Fruit fly (Drosophila melanogaster) whole organism, embryonic: Measurements from ENCODE around the gene CG5966.

Experiments
- B-H1 ChIP-seq: fragments of 200-800 bp; sonication (Bioruptor generic); IDR thresholded peaks from 3 replicates; pipeline ENCODE4 v1.3.6; 2022; ENCODE audit warnings: missing biosample characterization, missing genetic modification characterization
- CG10274 ChIP-seq: fragments of 200-800 bp; sonication (Bioruptor generic); optimal IDR thresholded peaks from 3 replicates; lab custom pipeline; 2017; ENCODE audit warnings: missing biosample characterization, mild to moderate bottlenecking, missing genetic modification characterization
- CG10565 ChIP-seq: fragments of 200-800 bp; sonication (Bioruptor generic); optimal IDR thresholded peaks from 3 replicates; lab custom pipeline; 2016; ENCODE audit warnings: missing biosample characterization, mild to moderate bottlenecking, missing genetic modification characterization
- CG11085 ChIP-seq: fragments of 200-800 bp; sonication (Bioruptor generic); IDR thresholded peaks from 2 replicates; pipeline ENCODE4 v1.3.6; 2022; ENCODE audit warnings: missing biosample characterization, missing genetic modification characterization
- CG11504 ChIP-seq: fragments of 200-800 bp; sonication (Bioruptor generic); optimal IDR thresholded peaks from 3 replicates; lab custom pipeline; 2019; ENCODE audit warnings: missing biosample characterization, mild to moderate bottlenecking, missing genetic modification characterization, moderate library complexity
- CG13775 ChIP-seq: fragments of 200-800 bp; sonication (Bioruptor generic); optimal IDR thresholded peaks from 3 replicates; lab custom pipeline; 2017; ENCODE audit warnings: missing biosample characterization, mild to moderate bottlenecking, missing genetic modification characterization
- CG17186 ChIP-seq: fragments of 200-800 bp; sonication (Bioruptor generic); optimal IDR thresholded peaks from 3 replicates; lab custom pipeline; 2017; ENCODE audit warnings: missing biosample characterization, missing genetic modification reagents, missing genetic modification characterization
- CG17361 ChIP-seq: fragments of 200-800 bp; sonication (Bioruptor generic); IDR thresholded peaks from 3 replicates; pipeline ENCODE4 v1.3.6; 2022; ENCODE audit warnings: missing biosample characterization, missing genetic modification characterization
- CG17385 ChIP-seq: fragments of 200-800 bp; sonication (Bioruptor generic); optimal IDR thresholded peaks from 3 replicates; lab custom pipeline; 2018; ENCODE audit warnings: missing biosample characterization, mild to moderate bottlenecking, missing genetic modification characterization
- CG17568 ChIP-seq: fragments of 200-800 bp; sonication (Bioruptor generic); optimal IDR thresholded peaks from 2 replicates; lab custom pipeline; 2018; ENCODE audit warnings: missing biosample characterization, mild to moderate bottlenecking, missing genetic modification characterization, moderate library complexity
- CG18599 ChIP-seq: fragments of 200-800 bp; sonication (Bioruptor generic); optimal IDR thresholded peaks from 3 replicates; lab custom pipeline; 2017; ENCODE audit warnings: missing biosample characterization, missing genetic modification characterization, mild to moderate bottlenecking, moderate library complexity, missing genetic modification reagents
- CG2116 ChIP-seq: fragments of 200-800 bp; sonication (Bioruptor generic); optimal IDR thresholded peaks from 3 replicates; lab custom pipeline; 2018; ENCODE audit warnings: missing biosample characterization, mild to moderate bottlenecking, missing genetic modification characterization
- CG30431 ChIP-seq: fragments of 200-800 bp; sonication (Bioruptor generic); optimal IDR thresholded peaks from 2 replicates; lab custom pipeline; 2017; ENCODE audit warnings: missing biosample characterization, missing genetic modification characterization
- CG32772 ChIP-seq: fragments of 200-800 bp; sonication (Bioruptor generic); IDR thresholded peaks from 2 replicates; pipeline ENCODE4 v1.3.6; 2022; ENCODE audit warnings: missing biosample characterization, missing genetic modification characterization
- CG33213 ChIP-seq: fragments of 200-800 bp; sonication (Bioruptor generic); optimal IDR thresholded peaks from 3 replicates; lab custom pipeline; 2016; ENCODE audit warnings: missing biosample characterization, missing genetic modification characterization
- CG3995 ChIP-seq: fragments of 200-800 bp; sonication (Bioruptor generic); optimal IDR thresholded peaks from 3 replicates; lab custom pipeline; 2016; ENCODE audit warnings: missing biosample characterization, missing genetic modification characterization
- CG43689 ChIP-seq: fragments of 200-800 bp; sonication (Bioruptor generic); IDR thresholded peaks from 2 replicates; pipeline ENCODE4 v1.3.6; 2022; ENCODE audit warnings: missing biosample characterization, missing genetic modification characterization
- CG5180 ChIP-seq: fragments of 200-800 bp; sonication (Bioruptor generic); optimal IDR thresholded peaks from 3 replicates; lab custom pipeline; 2017; ENCODE audit warnings: missing biosample characterization, missing genetic modification characterization, mild to moderate bottlenecking, moderate library complexity, missing genetic modification reagents
- CG6175 ChIP-seq: fragments of 200-800 bp; sonication (Bioruptor generic); IDR thresholded peaks from 3 replicates; pipeline ENCODE4 v1.3.6; 2022; ENCODE audit warnings: missing biosample characterization, missing genetic modification characterization
- CG7987 ChIP-seq: fragments of 200-800 bp; sonication (Bioruptor generic); optimal IDR thresholded peaks from 2 replicates; lab custom pipeline; 2018; ENCODE audit warnings: missing biosample characterization, mild to moderate bottlenecking, missing genetic modification characterization, moderate library complexity
- CrebB ChIP-seq: fragments of 200-800 bp; sonication (Bioruptor generic); optimal IDR thresholded peaks from 3 replicates; lab custom pipeline; 2018; ENCODE audit warnings: missing biosample characterization, mild to moderate bottlenecking, missing genetic modification characterization
- Dek ChIP-seq: fragments of 200-800 bp; sonication (Bioruptor generic); optimal IDR thresholded peaks from 3 replicates; lab custom pipeline; 2019; ENCODE audit warnings: missing biosample characterization, mild to moderate bottlenecking, missing genetic modification characterization, moderate library complexity
- Dp ChIP-seq: fragments of 200-800 bp; sonication (Bioruptor generic); optimal IDR thresholded peaks from 2 replicates; lab custom pipeline; 2018; ENCODE audit warnings: missing biosample characterization, mild to moderate bottlenecking, missing genetic modification characterization, moderate library complexity
- E2f2 ChIP-seq: fragments of 200-800 bp; sonication (Bioruptor generic); IDR thresholded peaks from 2 replicates; pipeline ENCODE4 v1.3.6; 2022; ENCODE audit warnings: missing biosample characterization, missing genetic modification characterization
- Ets65A ChIP-seq: fragments of 200-800 bp; sonication (Bioruptor generic); peaks from one replicate; lab custom pipeline; 2016; ENCODE audit warnings: missing biosample characterization, missing genetic modification characterization
- Fer3 ChIP-seq: fragments of 200-800 bp; sonication (Bioruptor generic); optimal IDR thresholded peaks from 2 replicates; lab custom pipeline; 2018; ENCODE audit warnings: missing biosample characterization, mild to moderate bottlenecking, missing genetic modification characterization, moderate library complexity
- GATAe ChIP-seq: fragments of 200-800 bp; sonication (Bioruptor generic); conservative IDR thresholded peaks from 2 replicates; pipeline ENCODE4 v1.3.6; 2022; ENCODE audit warnings: missing biosample characterization, missing genetic modification characterization
- Lim3 ChIP-seq: fragments of 200-800 bp; sonication (Bioruptor generic); IDR thresholded peaks from 2 replicates; pipeline ENCODE4 v1.3.6; 2022; ENCODE audit warnings: missing biosample characterization, missing genetic modification characterization
- NC2α ChIP-seq: fragments of 200-800 bp; sonication (Bioruptor generic); optimal IDR thresholded peaks from 2 replicates; lab custom pipeline; 2016; ENCODE audit warnings: missing biosample characterization, missing genetic modification characterization
- Pdp1 ChIP-seq, 2 experiments: fragments of 200-800 bp; sonication (Bioruptor generic); optimal IDR thresholded peaks; 3 replicates each; lab custom pipeline; 2016; ENCODE audit warnings: missing biosample characterization in 2 of 2, missing genetic modification characterization in 2 of 2, mild to moderate bottlenecking in 1 of 2, moderate library complexity in 1 of 2
- YL-1 ChIP-seq: fragments of 200-800 bp; sonication (Bioruptor generic); optimal IDR thresholded peaks from 3 replicates; lab custom pipeline; 2017; ENCODE audit warnings: missing biosample characterization, mild to moderate bottlenecking, missing genetic modification characterization
- ara ChIP-seq: fragments of 200-800 bp; sonication (Bioruptor generic); IDR thresholded peaks from 2 replicates; pipeline ENCODE4 v1.3.6; 2022; ENCODE audit warnings: missing biosample characterization, missing genetic modification characterization
- ato ChIP-seq: fragments of 200-800 bp; sonication (Bioruptor generic); IDR thresholded peaks from 2 replicates; pipeline ENCODE4 v1.3.6; 2022; ENCODE audit warnings: missing biosample characterization, missing genetic modification characterization; ENCODE audit not compliant: partially characterized antibody
- bbx ChIP-seq: fragments of 200-800 bp; sonication (Bioruptor generic); IDR thresholded peaks from 2 replicates; pipeline ENCODE4 v1.3.6; 2022; ENCODE audit warnings: missing biosample characterization, missing genetic modification characterization; ENCODE audit not compliant: partially characterized antibody
- chif ChIP-seq, 2 experiments: fragments of 200-800 bp; sonication (Bioruptor generic); optimal IDR thresholded peaks; 3 replicates each; lab custom pipeline; 2016; ENCODE audit warnings: missing biosample characterization in 2 of 2, missing genetic modification characterization in 2 of 2
- dan ChIP-seq: fragments of 200-800 bp; sonication (Bioruptor generic); IDR thresholded peaks from 2 replicates; pipeline ENCODE4 v1.3.6; 2022; ENCODE audit warnings: missing biosample characterization, missing genetic modification characterization
- dmrt11E ChIP-seq: fragments of 200-800 bp; sonication (Bioruptor generic); optimal IDR thresholded peaks from 3 replicates; lab custom pipeline; 2018; ENCODE audit warnings: missing biosample characterization, mild to moderate bottlenecking, missing genetic modification characterization, moderate library complexity
- esg ChIP-seq: fragments of 200-800 bp; sonication (Bioruptor generic); conservative IDR thresholded peaks from 2 replicates; pipeline ENCODE4 v1.3.6; 2022; ENCODE audit warnings: missing biosample characterization, missing genetic modification characterization
- fd64A ChIP-seq: fragments of 200-800 bp; sonication (Bioruptor generic); optimal IDR thresholded peaks from 3 replicates; lab custom pipeline; 2018; ENCODE audit warnings: missing biosample characterization, mild to moderate bottlenecking, missing genetic modification characterization
- gfzf ChIP-seq: fragments of 200-800 bp; sonication (Bioruptor generic); optimal IDR thresholded peaks from 2 replicates; lab custom pipeline; 2016; ENCODE audit warnings: missing biosample characterization, mild to moderate bottlenecking, missing genetic modification characterization, moderate library complexity
- jing ChIP-seq: fragments of 200-800 bp; sonication (Bioruptor generic); optimal IDR thresholded peaks from 2 replicates; lab custom pipeline; 2018; ENCODE audit warnings: missing biosample characterization, mild to moderate bottlenecking, missing genetic modification characterization
- klu ChIP-seq: fragments of 200-800 bp; sonication (Bioruptor generic); IDR thresholded peaks from 2 replicates; pipeline ENCODE4 v1.3.6; 2022; ENCODE audit warnings: missing biosample characterization, missing genetic modification characterization
- kni ChIP-seq: fragments of 200-800 bp; sonication (Bioruptor generic); optimal IDR thresholded peaks from 3 replicates; lab custom pipeline; 2017; ENCODE audit warnings: mild to moderate bottlenecking, missing biosample characterization, missing genetic modification reagents, missing genetic modification characterization
- lola ChIP-seq, 3 experiments: fragments of >200 bp in 2 of 3; fragments of 200-800 bp in 1 of 3; sonication (Bioruptor generic) in 1 of 3; optimal IDR thresholded peaks; 2 replicates each; lab custom pipeline; 2017 to 2019; ENCODE audit warnings: missing biosample characterization in 3 of 3, missing genetic modification characterization in 3 of 3, mild to moderate bottlenecking in 1 of 3, moderate library complexity in 1 of 3
- maf-S ChIP-seq: fragments of 200-800 bp; sonication (Bioruptor generic); optimal IDR thresholded peaks from 2 replicates; lab custom pipeline; 2016; ENCODE audit warnings: missing biosample characterization, missing genetic modification characterization
- nerfin-2 ChIP-seq: fragments of 200-800 bp; sonication (Bioruptor generic); IDR thresholded peaks from 2 replicates; pipeline ENCODE4 v1.3.6; 2022; ENCODE audit warnings: missing biosample characterization, missing genetic modification characterization; ENCODE audit not compliant: partially characterized antibody
- tap ChIP-seq: fragments of 200-800 bp; optimal IDR thresholded peaks from 3 replicates; lab custom pipeline; 2019; ENCODE audit warnings: missing biosample characterization, mild to moderate bottlenecking, missing genetic modification characterization, moderate library complexity
- zen ChIP-seq: fragments of 200-800 bp; sonication (Bioruptor generic); optimal IDR thresholded peaks from 3 replicates; lab custom pipeline; 2018; ENCODE audit warnings: missing biosample characterization, mild to moderate bottlenecking, missing genetic modification characterization, moderate library complexity
- zfh1 ChIP-seq: fragments of 200-800 bp; sonication (Bioruptor generic); IDR thresholded peaks from 3 replicates; pipeline ENCODE4 v1.3.6; 2022; ENCODE audit warnings: missing biosample characterization, missing genetic modification characterization

The CG5966 gene

dm6 chrX:5973389-5974025 is 15.1 kb upstream of the CG5966 start (continued):
- TF ChIP-seq fd64A (GFP tag; lab: Kevin White, UChicago) = no peak
- peak; percentile 42; the same call in 1 of the 2 replicates for TF ChIP-seq CG32772 (GFP tag; lab: Robert Waterston, UW)
- peak; percentile 9 for TF ChIP-seq jing
- TF ChIP-seq CG30431 (GFP tag; lab: Kevin White, UChicago) = no peak
- peak in 1 of 2 experiments; percentile 24 for TF ChIP-seq chif (GFP tag; optimal IDR thresholded peaks at IDR 0.05; lab: Kevin White, UChicago)
- no peak for TF ChIP-seq CG11085
- no peak for TF ChIP-seq dan
- no peak for TF ChIP-seq Dp (GFP tag; lab: Kevin White, UChicago)
- peak in 1 of 3 experiments; percentile 31 for TF ChIP-seq lola (GFP tag; optimal IDR thresholded peaks at IDR 0.05; lab: Kevin White, UChicago)
- TF ChIP-seq CG2116 = no peak
- TF ChIP-seq E2f2 (GFP tag; lab: Robert Waterston, UW) = no peak
- no peak for TF ChIP-seq ato (GFP tag; lab: Robert Waterston, UW)
- TF ChIP-seq CG43689 (GFP tag; lab: Robert Waterston, UW) = no peak
- no peak for TF ChIP-seq CG17568 (GFP tag; lab: Kevin White, UChicago)
- TF ChIP-seq ara (GFP tag; lab: Robert Waterston, UW) = peak; percentile 50; the same call in 1 of the 2 replicates
- TF ChIP-seq klu (GFP tag; lab: Robert Waterston, UW) = no peak
- TF ChIP-seq CG5180 = no peak
- no peak for TF ChIP-seq CrebB (tag; lab: Kevin White, UChicago)
- TF ChIP-seq NC2α (GFP tag; lab: Kevin White, UChicago) = no peak
- TF ChIP-seq CG17385 (GFP tag; lab: Kevin White, UChicago) = peak; percentile 1
- TF ChIP-seq CG7987 (GFP tag; lab: Kevin White, UChicago) = no peak
- no peak for TF ChIP-seq tap (tag; lab: Kevin White, UChicago)
- TF ChIP-seq dmrt11E (tag; lab: Kevin White, UChicago) = peak; percentile 50
- peak; percentile 16 for TF ChIP-seq CG11504 (tag; lab: Kevin White, UChicago)
- TF ChIP-seq CG10274 (GFP tag; lab: Kevin White, UChicago) = no peak
- TF ChIP-seq CG6175 = no peak
- no peak for TF ChIP-seq CG18599 (GFP tag; lab: Kevin White, UChicago)
- TF ChIP-seq nerfin-2 (GFP tag; lab: Robert Waterston, UW) = no peak
- no peak for TF ChIP-seq GATAe
- TF ChIP-seq gfzf (GFP tag; lab: Kevin White, UChicago) = no peak
- no peak for TF ChIP-seq CG3995
- TF ChIP-seq CG33213 (GFP tag; lab: Kevin White, UChicago) = no peak
- TF ChIP-seq CG13775 (GFP tag; lab: Kevin White, UChicago) = no peak
- TF ChIP-seq YL-1 (GFP tag; lab: Kevin White, UChicago) = no peak
- TF ChIP-seq B-H1 = no peak
- TF ChIP-seq CG17361 (GFP tag; lab: Robert Waterston, UW) = peak; percentile 46; the same call in 1 of the 3 replicates
- peak; percentile 63 for TF ChIP-seq Ets65A (GFP tag; lab: Kevin White, UChicago)
- TF ChIP-seq Dek (tag; lab: Kevin White, UChicago) = no peak
- TF ChIP-seq Lim3 (GFP tag; lab: Robert Waterston, UW) = no peak
- peak; percentile 53; the same call in 2 of the 3 replicates for TF ChIP-seq zfh1 (GFP tag; lab: Robert Waterston, UW)
- TF ChIP-seq kni (GFP tag; lab: Kevin White, UChicago) = no peak
- TF ChIP-seq esg = peak; percentile 20; the same call in 1 of the 2 replicates
- no peak for TF ChIP-seq CG10565 (GFP tag; lab: Kevin White, UChicago)
- no peak for TF ChIP-seq Pdp1 (GFP tag; optimal IDR thresholded peaks at IDR 0.05; lab: Kevin White, UChicago)
- TF ChIP-seq bbx (GFP tag; lab: Robert Waterston, UW) = no peak
- peak; percentile 10 for TF ChIP-seq Fer3
- no peak for TF ChIP-seq CG17186 (GFP tag; lab: Kevin White, UChicago)
- no peak for TF ChIP-seq zen (tag; lab: Kevin White, UChicago)
- no peak for TF ChIP-seq maf-S
